Fruit fly (Drosophila melanogaster) whole organism, prepupa: ENCODE data around the gene mGluR.

Source experiments
- Blimp-1 ChIP-seq: fragments of 200-800 bp; sonication (Bioruptor generic); optimal IDR thresholded peaks from 3 replicates; lab custom pipeline; 2017; ENCODE audit warnings: missing biosample characterization, missing genetic modification characterization, mild to moderate bottlenecking, moderate library complexity, missing genetic modification reagents
- CG10669 ChIP-seq: fragments of 200-800 bp; sonication (Bioruptor generic); optimal IDR thresholded peaks from 3 replicates; lab custom pipeline; 2018; ENCODE audit warnings: missing biosample characterization, mild to moderate bottlenecking, missing genetic modification characterization, moderate library complexity
- CG11294 ChIP-seq: fragments of 200-800 bp; sonication (Bioruptor generic); IDR thresholded peaks from 2 replicates; pipeline ENCODE4 v1.3.6; 2022; ENCODE audit warnings: missing biosample characterization, missing genetic modification characterization
- CG11762 ChIP-seq: fragments of 200-800 bp; sonication (Bioruptor generic); optimal IDR thresholded peaks from 3 replicates; lab custom pipeline; 2016; ENCODE audit warnings: missing biosample characterization, missing genetic modification characterization; ENCODE audit not compliant: insufficient read depth
- CG11902 ChIP-seq: fragments of 200-800 bp; sonication (Bioruptor generic); optimal IDR thresholded peaks from 3 replicates; lab custom pipeline; 2016; ENCODE audit warnings: missing biosample characterization, missing genetic modification characterization
- CG1621 ChIP-seq: fragments of 200-800 bp; sonication (Bioruptor generic); optimal IDR thresholded peaks from 3 replicates; lab custom pipeline; 2018; ENCODE audit warnings: missing biosample characterization, mild to moderate bottlenecking, missing genetic modification characterization
- CG3032 ChIP-seq: fragments of 200-800 bp; optimal IDR thresholded peaks from 2 replicates; lab custom pipeline; 2019; ENCODE audit warnings: missing biosample characterization, mild to moderate bottlenecking, missing genetic modification characterization, moderate library complexity
- CG31627 ChIP-seq: fragments of 200-800 bp; sonication (Bioruptor generic); optimal IDR thresholded peaks from 3 replicates; lab custom pipeline; 2016; ENCODE audit warnings: missing biosample characterization, missing genetic modification characterization
- CG32006 ChIP-seq: fragments of 200-800 bp; sonication (Bioruptor generic); optimal IDR thresholded peaks from 3 replicates; lab custom pipeline; 2017; ENCODE audit warnings: missing biosample characterization, mild to moderate bottlenecking, missing genetic modification characterization
- CG3919 ChIP-seq: fragments of 200-800 bp; sonication (Bioruptor generic); optimal IDR thresholded peaks from 3 replicates; lab custom pipeline; 2016; ENCODE audit warnings: missing biosample characterization, missing genetic modification characterization
- CG6163 ChIP-seq: fragments of 200-800 bp; sonication (Bioruptor generic); IDR thresholded peaks from 3 replicates; pipeline ENCODE4 v1.3.6; 2022; ENCODE audit warnings: missing biosample characterization, missing genetic modification characterization
- CG6808 ChIP-seq: fragments of 200-800 bp; sonication (Bioruptor generic); optimal IDR thresholded peaks from 3 replicates; lab custom pipeline; 2017; ENCODE audit warnings: missing biosample characterization, missing genetic modification characterization, mild to moderate bottlenecking, moderate library complexity, missing genetic modification reagents
- CG6854 ChIP-seq: fragments of 200-800 bp; sonication (Bioruptor generic); optimal IDR thresholded peaks from 2 replicates; lab custom pipeline; 2017; ENCODE audit warnings: missing biosample characterization, mild to moderate bottlenecking, missing genetic modification characterization
- CG7368 ChIP-seq: fragments of 200-800 bp; sonication (Bioruptor generic); optimal IDR thresholded peaks from 3 replicates; lab custom pipeline; 2016; ENCODE audit warnings: missing biosample characterization, missing genetic modification characterization
- CG8119 ChIP-seq: fragments of 200-800 bp; sonication (Bioruptor generic); IDR thresholded peaks from 3 replicates; pipeline ENCODE4 v1.3.6; 2022; ENCODE audit warnings: missing biosample characterization, missing genetic modification characterization
- CG8632 ChIP-seq: fragments of 200-800 bp; sonication (Bioruptor generic); optimal IDR thresholded peaks from 3 replicates; lab custom pipeline; 2016; ENCODE audit warnings: missing biosample characterization, missing genetic modification characterization
- CG9139 ChIP-seq: fragments of 200-800 bp; sonication (Bioruptor generic); optimal IDR thresholded peaks from 3 replicates; lab custom pipeline; 2017; ENCODE audit warnings: missing biosample characterization, mild to moderate bottlenecking, missing genetic modification characterization
- Eip75B ChIP-seq: fragments of 200-800 bp; sonication (Bioruptor generic); optimal IDR thresholded peaks from 3 replicates; lab custom pipeline; 2016; ENCODE audit warnings: missing biosample characterization, missing genetic modification characterization
- Eip78C ChIP-seq: fragments of 200-800 bp; sonication (Bioruptor generic); peaks from one replicate; lab custom pipeline; 2016; ENCODE audit warnings: missing biosample characterization, missing genetic modification characterization
- Eip93F ChIP-seq: fragments of 200-800 bp; sonication (Bioruptor generic); optimal IDR thresholded peaks from 2 replicates; lab custom pipeline; 2016; ENCODE audit warnings: missing biosample characterization, mild to moderate bottlenecking, missing genetic modification characterization
- Hr4 ChIP-seq: fragments of 200-800 bp; sonication (Bioruptor generic); optimal IDR thresholded peaks from 3 replicates; lab custom pipeline; 2016; ENCODE audit warnings: missing biosample characterization, missing genetic modification characterization
- OdsH ChIP-seq: fragments of 200-800 bp; sonication (Bioruptor generic); optimal IDR thresholded peaks from 3 replicates; lab custom pipeline; 2016; ENCODE audit warnings: missing biosample characterization, missing genetic modification characterization
- Smox ChIP-seq: fragments of 200-800 bp; sonication (Bioruptor generic); optimal IDR thresholded peaks from 3 replicates; lab custom pipeline; 2016; ENCODE audit warnings: missing biosample characterization, missing genetic modification characterization
- Sox14 ChIP-seq: fragments of 200-800 bp; sonication (Bioruptor generic); optimal IDR thresholded peaks from 3 replicates; lab custom pipeline; 2016; ENCODE audit warnings: missing biosample characterization, missing genetic modification characterization
- Sox15 ChIP-seq: fragments of 200-800 bp; sonication (Bioruptor generic); optimal IDR thresholded peaks from 3 replicates; lab custom pipeline; 2016; ENCODE audit warnings: missing biosample characterization, missing genetic modification characterization
- achi ChIP-seq: fragments of 200-800 bp; sonication (Bioruptor generic); optimal IDR thresholded peaks from 3 replicates; lab custom pipeline; 2016; ENCODE audit warnings: missing biosample characterization, missing genetic modification characterization
- dac ChIP-seq: fragments of 200-800 bp; sonication (Bioruptor generic); optimal IDR thresholded peaks from 2 replicates; lab custom pipeline; 2017; ENCODE audit warnings: missing biosample characterization, mild to moderate bottlenecking, missing genetic modification characterization
- dsx ChIP-seq: fragments of 200-800 bp; optimal IDR thresholded peaks from 3 replicates; lab custom pipeline; 2019; ENCODE audit warnings: missing biosample characterization, mild to moderate bottlenecking, missing genetic modification characterization, moderate library complexity; ENCODE audit not compliant: poor library complexity, severe bottlenecking
- fkh ChIP-seq: fragments of 200-800 bp; sonication (Bioruptor generic); optimal IDR thresholded peaks from 3 replicates; lab custom pipeline; 2017; ENCODE audit warnings: missing biosample characterization, mild to moderate bottlenecking, missing genetic modification characterization, moderate library complexity
- pdm3 ChIP-seq: fragments of 200-800 bp; sonication (Bioruptor generic); optimal IDR thresholded peaks from 3 replicates; lab custom pipeline; 2016; ENCODE audit warnings: missing biosample characterization, missing genetic modification characterization
- ss ChIP-seq, 2 experiments: fragments of 200-800 bp; sonication (Bioruptor generic); optimal IDR thresholded peaks; 2 replicates in 1 of 2; 3 replicates in 1 of 2; lab custom pipeline; 2017 to 2018; ENCODE audit warnings: mild to moderate bottlenecking in 2 of 2, missing biosample characterization in 2 of 2, missing genetic modification characterization in 2 of 2, moderate library complexity in 1 of 2
- vri ChIP-seq: fragments of 200-800 bp; sonication (Bioruptor generic); optimal IDR thresholded peaks from 3 replicates; lab custom pipeline; 2016; ENCODE audit warnings: missing biosample characterization, mild to moderate bottlenecking, missing genetic modification characterization

mGluR gene

dm6 chr4:958093-958649 is 21.6 kb downstream of the mGluR start, which contains the start of gene 4E-T:
TSS of gene 4E-T (minus strand) at chr4:958392.
- TF ChIP-seq vri (GFP tag; lab: Kevin White, UChicago), result no peak
- TF ChIP-seq achi (GFP tag; lab: Kevin White, UChicago), result no peak
- peak; percentile 3 for TF ChIP-seq Sox14
- peak; percentile 10 for TF ChIP-seq dsx (GFP tag; lab: Kevin White, UChicago)
- TF ChIP-seq CG11902 (GFP tag; lab: Kevin White, UChicago), result no peak
- TF ChIP-seq, all 60 proteins: peak for 2

DNA sequence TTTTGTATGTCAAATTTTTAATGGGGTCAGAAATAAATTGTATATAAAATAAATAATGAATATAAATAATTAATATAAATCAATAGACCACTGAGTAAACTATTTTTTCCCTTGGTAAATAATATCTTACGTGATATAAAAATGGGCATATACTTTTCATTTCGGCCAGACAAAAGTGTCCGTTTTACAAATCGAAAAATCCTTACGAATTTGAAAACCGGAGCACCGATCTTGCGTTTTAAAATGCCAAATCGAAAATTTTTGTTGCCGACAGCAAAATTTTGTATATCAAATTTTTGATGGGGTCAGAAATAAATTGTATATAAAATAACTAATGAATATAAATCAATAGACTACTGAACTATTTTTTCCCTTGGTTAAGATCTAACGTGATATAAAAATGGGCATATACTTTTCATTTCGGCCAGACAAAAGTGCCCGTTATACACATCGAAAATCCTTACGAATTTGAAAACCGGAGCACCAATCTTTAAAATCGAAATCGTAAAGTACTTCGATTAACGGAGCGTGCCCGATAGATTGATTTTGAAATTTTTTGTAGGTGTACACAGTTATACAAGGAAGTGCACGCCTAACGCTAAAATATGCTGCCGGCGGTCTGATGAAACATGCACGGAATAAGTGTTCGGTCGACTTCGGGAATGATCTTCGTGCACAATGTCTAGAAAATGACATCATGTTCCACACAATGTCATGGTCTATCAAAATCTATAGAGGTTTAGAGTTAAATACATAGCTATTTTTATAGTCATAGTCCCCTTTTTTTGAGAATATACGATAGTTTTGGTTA is 22.7 kb downstream of the mGluR start:
- TF ChIP-seq CG6163 (GFP tag; lab: Robert Waterston, UW) (no peak), Eip78C (GFP tag; lab: Kevin White, UChicago) (peak; percentile 23), ss (GFP tag; optimal IDR thresholded peaks at IDR 0.05; lab: Kevin White, UChicago) (peak in 1 of 2 experiments; percentile 13), dsx (GFP tag; lab: Kevin White, UChicago) (peak; percentile 45)

DNA sequence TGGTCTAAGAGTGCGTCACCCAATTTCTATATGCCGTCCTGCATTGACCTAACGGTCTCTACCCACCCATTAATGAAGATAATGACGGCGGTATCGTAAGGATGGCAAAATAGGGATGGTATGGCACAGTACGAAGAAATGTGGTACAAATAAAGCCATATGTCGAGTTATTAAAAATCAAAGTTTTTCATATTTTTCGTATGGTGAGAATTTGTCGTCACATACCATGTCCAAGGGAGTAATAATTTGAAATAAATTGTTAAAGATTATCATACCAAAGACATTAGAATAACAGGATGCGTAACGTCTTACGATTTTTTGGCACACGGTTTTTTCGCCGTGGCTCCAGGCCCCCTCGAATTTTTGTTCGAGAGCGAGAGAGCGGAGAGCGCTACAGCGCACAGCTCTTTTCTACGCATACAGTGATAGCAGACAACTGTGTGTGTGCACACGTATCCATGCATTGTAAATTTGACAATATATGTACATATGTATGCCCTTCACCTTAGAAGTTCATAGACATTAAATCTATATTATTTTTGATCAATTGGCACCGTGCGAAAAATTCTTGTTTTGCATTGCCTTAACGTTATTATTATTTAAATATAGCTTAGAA is 23.4 kb downstream of the mGluR start:
- TF ChIP-seq CG6163 (GFP tag; lab: Robert Waterston, UW) (no peak), Hr4 (no peak), CG8632 (GFP tag; lab: Kevin White, UChicago) (no peak), CG3919 (GFP tag; lab: Kevin White, UChicago) (no peak), Sox15 (GFP tag; lab: Kevin White, UChicago) (no peak), CG7368 (GFP tag; lab: Kevin White, UChicago) (no peak), fkh (GFP tag; lab: Kevin White, UChicago) (no peak), CG8119 (GFP tag; lab: Robert Waterston, UW) (no peak)

DNA sequence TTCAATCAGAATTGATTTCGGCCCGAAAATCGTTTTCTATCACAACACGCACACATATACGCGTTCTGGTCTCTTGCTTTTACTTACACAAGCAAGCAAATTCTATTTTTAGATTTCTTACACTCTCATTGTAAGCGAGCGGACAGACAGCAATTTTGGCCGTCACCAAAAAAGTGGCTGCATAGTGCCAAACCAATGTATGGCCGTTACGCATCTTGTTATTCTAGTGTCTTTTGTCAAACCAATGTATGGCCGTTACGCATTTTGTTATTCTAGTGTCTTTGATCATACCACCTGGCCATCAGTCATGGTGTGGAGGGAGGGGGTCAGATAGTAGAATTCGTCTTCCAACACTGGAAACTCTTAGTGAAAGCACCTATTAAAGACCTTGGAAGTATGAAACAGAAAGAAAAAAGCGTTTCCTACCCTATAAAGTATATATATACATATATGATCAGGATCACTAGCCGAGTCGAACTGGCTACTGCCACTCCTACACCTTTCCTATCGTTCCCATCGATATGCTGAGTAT is 24.5 kb downstream of the mGluR start:
- TF ChIP-seq Blimp-1 (GFP tag; lab: Kevin White, UChicago), result no peak
- no peak for TF ChIP-seq ss (GFP tag; optimal IDR thresholded peaks at IDR 0.05; lab: Kevin White, UChicago)
- TF ChIP-seq CG7368 (GFP tag; lab: Kevin White, UChicago), result no peak

dm6 chr4:963193-963592 is 26.6 kb downstream of the mGluR start:
- TF ChIP-seq ss (GFP tag; optimal IDR thresholded peaks at IDR 0.05; lab: Kevin White, UChicago) (no peak), OdsH (no peak), Sox14 (no peak), CG7368 (GFP tag; lab: Kevin White, UChicago) (no peak), Eip75B (GFP tag; lab: Kevin White, UChicago) (no peak), Smox (no peak), CG3919 (GFP tag; lab: Kevin White, UChicago) (no peak), CG11902 (GFP tag; lab: Kevin White, UChicago) (no peak), CG31627 (GFP tag; lab: Kevin White, UChicago) (no peak)
- TF ChIP-seq, all 60 proteins: peak for 0

- TF ChIP-seq CG32006 (no peak), CG3032 (tag; lab: Kevin White, UChicago) (no peak), pdm3 (GFP tag; lab: Kevin White, UChicago) (no peak), CG7368 (GFP tag; lab: Kevin White, UChicago) (no peak), CG6854 (no peak), CG11294 (GFP tag; lab: Robert Waterston, UW) (no peak), CG6808 (no peak), CG9139 (no peak), CG11762 (no peak), OdsH (no peak), CG1621 (no peak), CG10669 (GFP tag; lab: Kevin White, UChicago) (no peak), ss (GFP tag; optimal IDR thresholded peaks at IDR 0.05; lab: Kevin White, UChicago) (no peak), Eip93F (GFP tag; lab: Kevin White, UChicago) (no peak), dac (no peak), Smox (no peak)
- TF ChIP-seq, all 60 proteins: peak for 0
These were observed 27.1 kb downstream of the mGluR start for dm6 chr4:963717-964116.
